Worm (Caenorhabditis elegans) whole organism, L4 larva: Measurements from ENCODE around the gene Y41C4A.6.
A peak's percentile ranks its signal among the peaks of the same experiment; 100 is the strongest.

Experiments
- F10B5.3 ChIP-seq: sonication (generic microtip); optimal IDR thresholded peaks from 2 replicates; lab custom pipeline; 2016; ENCODE audit warnings: mild to moderate bottlenecking, missing genetic modification characterization, missing compliant biosample characterization
- F26F4.8 ChIP-seq: fragments of 200-800 bp; sonication (Bioruptor generic); conservative IDR thresholded peaks from 2 replicates; pipeline ENCODE4 v1.3.6; 2022; ENCODE audit warnings: missing genetic modification characterization, missing compliant biosample characterization
- R02D3.7 ChIP-seq: fragments of 150-350 bp; sonication (generic microtip); optimal IDR thresholded peaks from 3 replicates; lab custom pipeline; 2014; ENCODE audit warnings: missing biosample characterization, missing genetic modification characterization
- ZK337.2 ChIP-seq: fragments of 200-800 bp; sonication (Bioruptor generic); IDR thresholded peaks from 2 replicates; pipeline ENCODE4 v1.3.6; 2022; ENCODE audit warnings: missing genetic modification reagents, missing genetic modification characterization, missing compliant biosample characterization
- ZK546.5 ChIP-seq, 2 experiments: sonication (generic microtip); optimal IDR thresholded peaks; 2 replicates each; lab custom pipeline; 2017; ENCODE audit warnings: missing biosample characterization in 2 of 2, missing genetic modification characterization in 2 of 2
- aha-1 ChIP-seq: fragments of 150-350 bp; peaks from one replicate; lab custom pipeline; 2014; ENCODE audit warnings: missing biosample characterization, missing genetic modification characterization
- ceh-20 ChIP-seq: fragments of 200-800 bp; sonication (Bioruptor generic); IDR thresholded peaks from 2 replicates; pipeline ENCODE4 v1.3.6; 2022; ENCODE audit warnings: missing genetic modification reagents, missing genetic modification characterization, missing compliant biosample characterization
- ceh-62 ChIP-seq: sonication (generic microtip); optimal IDR thresholded peaks from 2 replicates; lab custom pipeline; 2017; ENCODE audit warnings: missing biosample characterization, missing genetic modification characterization
- dpl-1 ChIP-seq: fragments of 150-350 bp; optimal IDR thresholded peaks from 2 replicates; lab custom pipeline; 2014; ENCODE audit warnings: missing biosample characterization, missing genetic modification reagents, missing genetic modification characterization
- duxl-1 ChIP-seq: sonication (generic microtip); optimal IDR thresholded peaks from 2 replicates; lab custom pipeline; 2016; ENCODE audit warnings: mild to moderate bottlenecking, missing genetic modification characterization, moderate library complexity, missing compliant biosample characterization; ENCODE audit not compliant: poor library complexity
- egl-43 ChIP-seq: fragments of 200-800 bp; sonication (Bioruptor generic); IDR thresholded peaks from 2 replicates; pipeline ENCODE4 v1.3.6; 2022; ENCODE audit warnings: missing genetic modification reagents, missing genetic modification characterization, missing compliant biosample characterization
- hmg-1.1 ChIP-seq: fragments of 200-800 bp; sonication (Bioruptor generic); IDR thresholded peaks from 2 replicates; pipeline ENCODE4 v1.3.6; 2022; ENCODE audit warnings: missing genetic modification reagents, missing genetic modification characterization, missing compliant biosample characterization
- lin-15B ChIP-seq: fragments of 150-350 bp; sonication (generic microtip); optimal IDR thresholded peaks from 3 replicates; lab custom pipeline; 2014; ENCODE audit warnings: missing biosample characterization, missing genetic modification characterization
- lin-39 ChIP-seq: fragments of 150-350 bp; optimal IDR thresholded peaks from 2 replicates; lab custom pipeline; 2014; ENCODE audit warnings: missing biosample characterization, missing genetic modification reagents, missing genetic modification characterization
- madf-9 ChIP-seq: fragments of 200-800 bp; sonication (Bioruptor generic); conservative IDR thresholded peaks from 2 replicates; pipeline ENCODE4 v1.3.6; 2022; ENCODE audit warnings: missing genetic modification reagents, missing genetic modification characterization, missing compliant biosample characterization
- mdt-29 ChIP-seq: fragments of 200-800 bp; sonication (Bioruptor generic); IDR thresholded peaks from 2 replicates; pipeline ENCODE4 v1.3.6; 2022; ENCODE audit warnings: missing genetic modification reagents, missing genetic modification characterization, missing compliant biosample characterization
- mes-2 ChIP-seq: sonication (generic microtip); optimal IDR thresholded peaks from 2 replicates; lab custom pipeline; 2016; ENCODE audit warnings: missing genotype, mild to moderate bottlenecking, missing genetic modification characterization, missing compliant biosample characterization; ENCODE audit not compliant: poor library complexity, severe bottlenecking
- nhr-102 ChIP-seq: sonication (generic microtip); optimal IDR thresholded peaks from 2 replicates; lab custom pipeline; 2016; ENCODE audit warnings: mild to moderate bottlenecking, missing genetic modification characterization, moderate library complexity, missing compliant biosample characterization
- nhr-28 ChIP-seq: fragments of 150-350 bp; optimal IDR thresholded peaks from 2 replicates; lab custom pipeline; 2014; ENCODE audit warnings: missing biosample characterization, missing genetic modification characterization
- nhr-48 ChIP-seq: sonication (generic microtip); optimal IDR thresholded peaks from 2 replicates; lab custom pipeline; 2016; ENCODE audit warnings: mild to moderate bottlenecking, missing genetic modification characterization, missing compliant biosample characterization
- nhr-77 ChIP-seq: fragments of 150-350 bp; optimal IDR thresholded peaks from 2 replicates; lab custom pipeline; 2014; ENCODE audit warnings: missing biosample characterization, missing genetic modification characterization
- pha-4 ChIP-seq, 2 experiments: fragments of 150-350 bp in 1 of 2; fragments of 200-800 bp in 1 of 2; sonication (Bioruptor generic) in 1 of 2; IDR thresholded peaks in 1 of 2; optimal IDR thresholded peaks in 1 of 2; 2 replicates each; pipeline versions ENCODE4 v1.3.6 to Lab custom; 2014 to 2022; ENCODE audit warnings: missing genetic modification characterization in 2 of 2, missing genetic modification reagents in 2 of 2, missing biosample characterization in 1 of 2, missing compliant biosample characterization in 1 of 2
- php-3 ChIP-seq: fragments of 200-800 bp; sonication (Bioruptor generic); IDR thresholded peaks from 2 replicates; pipeline ENCODE4 v1.3.6; 2022; ENCODE audit warnings: missing genetic modification reagents, missing genetic modification characterization, missing compliant biosample characterization
- saeg-2 ChIP-seq: fragments of 200-800 bp; sonication (Bioruptor generic); IDR thresholded peaks from 2 replicates; pipeline ENCODE4 v1.3.6; 2022; ENCODE audit warnings: missing genetic modification reagents, missing genetic modification characterization, missing compliant biosample characterization
- set-16 ChIP-seq: fragments of 200-800 bp; sonication (Bioruptor generic); IDR thresholded peaks from 2 replicates; pipeline ENCODE4 v1.3.6; 2022; ENCODE audit warnings: missing genetic modification reagents, missing genetic modification characterization, missing compliant biosample characterization
- spr-1 ChIP-seq: sonication (generic microtip); optimal IDR thresholded peaks from 2 replicates; lab custom pipeline; 2016; ENCODE audit warnings: mild to moderate bottlenecking, missing genetic modification characterization, missing compliant biosample characterization
- tag-97 ChIP-seq: fragments of 200-800 bp; sonication (Bioruptor generic); IDR thresholded peaks from 2 replicates; pipeline ENCODE4 v1.3.6; 2022; ENCODE audit warnings: missing genetic modification characterization, missing compliant biosample characterization
- unc-130 ChIP-seq: sonication (generic microtip); optimal IDR thresholded peaks from 2 replicates; lab custom pipeline; 2016; ENCODE audit warnings: missing genetic modification reagents, missing genetic modification characterization, missing compliant biosample characterization
- unc-62 ChIP-seq, 3 experiments: fragments of 150-350 bp in 1 of 3; sonication (generic microtip); optimal IDR thresholded peaks in 2 of 3; peaks in 1 of 3; 1 replicate in 1 of 3; 2 replicates in 2 of 3; lab custom pipeline; 2014 to 2017; ENCODE audit warnings: missing biosample characterization in 3 of 3, missing genetic modification characterization in 3 of 3, missing genetic modification reagents in 3 of 3, missing genotype in 1 of 3
- zfp-3 ChIP-seq: fragments of 200-800 bp; sonication (Bioruptor generic); conservative IDR thresholded peaks from 2 replicates; pipeline ENCODE4 v1.3.6; 2022; ENCODE audit warnings: missing genetic modification reagents, missing genetic modification characterization, missing compliant biosample characterization
- zip-11 ChIP-seq: fragments of 200-800 bp; sonication (Bioruptor generic); IDR thresholded peaks from 2 replicates; pipeline ENCODE4 v1.3.6; 2022; ENCODE audit warnings: missing genetic modification characterization, missing compliant biosample characterization
- zip-2 ChIP-seq: fragments of 150-350 bp; optimal IDR thresholded peaks from 2 replicates; lab custom pipeline; 2014; ENCODE audit warnings: missing biosample characterization, missing genetic modification characterization
- ztf-7 ChIP-seq: fragments of 150-350 bp; optimal IDR thresholded peaks from 2 replicates; lab custom pipeline; 2014; ENCODE audit warnings: missing biosample characterization, missing genetic modification characterization

The Y41C4A.6 gene

DNA sequence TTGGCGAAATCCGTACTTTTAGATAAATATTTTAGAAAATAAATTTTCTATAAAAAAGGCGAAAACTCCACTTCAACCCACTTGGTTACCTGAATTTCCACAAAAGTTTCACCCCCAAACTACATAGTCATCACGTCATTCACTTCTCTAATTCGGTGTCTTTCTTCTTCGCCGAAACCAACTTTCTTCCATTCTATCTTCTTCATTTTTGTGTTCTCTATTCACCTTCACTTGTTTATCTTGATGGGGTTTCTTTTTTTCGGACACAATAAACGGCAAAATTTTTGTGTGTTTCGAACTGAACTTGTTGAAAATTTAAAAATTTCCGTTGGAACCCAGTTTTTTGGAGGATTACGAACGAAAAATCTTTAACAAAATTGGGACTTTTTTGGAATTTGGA is 29.6 kb upstream of the Y41C4A.6 start:
- TF ChIP-seq nhr-28 (tag; lab: Kevin White, UChicago), result peak; percentile 26
- TF ChIP-seq zip-2 (tag; lab: Kevin White, UChicago), result no peak
- TF ChIP-seq unc-62 (GFP tag; optimal IDR thresholded peaks at IDR 0.05 in 1 of 2; lab: Kevin White, UChicago), result peak in 1 of 2 experiments; percentile 11
- TF ChIP-seq unc-62 (tag; optimal IDR thresholded peaks at IDR 0.05; lab: Kevin White, UChicago), result no peak
- no peak for TF ChIP-seq ceh-20 (GFP tag; lab: Robert Waterston, UW)
- no peak for TF ChIP-seq mes-2
- TF ChIP-seq aha-1 (tag; lab: Kevin White, UChicago), result peak; percentile 38

DNA sequence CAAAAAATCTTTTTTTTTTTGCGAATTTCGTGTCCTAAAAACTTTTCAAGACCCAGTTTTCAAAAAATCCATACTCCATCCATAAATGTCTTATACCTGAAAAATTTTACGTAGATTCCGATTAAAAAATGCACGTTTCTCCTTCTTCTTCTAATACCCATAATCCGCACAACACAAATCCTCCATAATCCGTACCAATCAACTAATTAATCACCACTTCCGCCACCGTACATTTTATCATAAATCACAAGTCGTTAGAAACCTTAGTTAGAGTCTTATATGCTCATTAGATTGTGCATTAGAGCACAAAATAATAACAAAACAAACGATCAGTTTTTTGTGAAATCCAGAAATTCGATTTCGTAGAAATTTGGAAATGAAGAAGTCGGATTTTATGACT is 27.4 kb upstream of the Y41C4A.6 start:
- TF ChIP-seq egl-43 (no peak), aha-1 (tag; lab: Kevin White, UChicago) (peak; percentile 84)
- TF ChIP-seq, all 104 proteins: peak for 1

ce11 chrIII:11680514-11680913 is 15.9 kb upstream of the Y41C4A.6 start:
- TF ChIP-seq php-3 (no peak), aha-1 (tag; lab: Kevin White, UChicago) (peak; percentile 95), zip-2 (tag; lab: Kevin White, UChicago) (no peak)

DNA sequence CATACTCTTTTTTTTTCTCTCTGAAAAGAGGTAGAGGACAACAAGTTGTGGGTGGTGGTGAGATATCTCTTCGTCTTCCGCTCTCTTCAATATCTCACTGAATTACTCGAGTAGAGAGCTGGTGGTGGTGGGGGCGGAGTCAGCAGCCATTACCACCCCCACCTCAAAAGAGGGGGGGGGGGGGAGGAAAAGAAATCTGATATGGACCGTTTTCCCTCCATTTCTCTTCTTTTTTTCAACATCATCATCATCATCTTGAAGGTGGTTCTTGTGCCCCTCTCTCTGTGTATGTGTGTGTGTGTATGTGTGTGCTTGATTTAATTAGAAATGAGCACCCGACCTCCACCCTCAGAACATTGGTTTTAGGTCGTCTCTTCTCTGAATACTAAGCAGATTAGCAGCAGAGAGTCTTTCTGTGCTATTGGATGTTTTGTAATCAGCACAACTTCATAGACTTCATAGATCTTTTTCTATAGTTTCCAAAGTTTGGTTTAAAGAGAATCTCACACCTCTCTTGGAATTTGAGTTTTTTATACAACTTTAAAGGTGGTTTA is 14.8 kb upstream of the Y41C4A.6 start:
- TF ChIP-seq unc-130, result no peak
- no peak for TF ChIP-seq R02D3.7 (tag; lab: Kevin White, UChicago)
- TF ChIP-seq zip-2 (tag; lab: Kevin White, UChicago), result no peak
- TF ChIP-seq pha-4 (GFP tag; IDR thresholded peaks at IDR 0.05; lab: Robert Waterston, UW), result no peak
- TF ChIP-seq pha-4 (tag; optimal IDR thresholded peaks at IDR 0.05; lab: Kevin White, UChicago), result no peak
- TF ChIP-seq hmg-1.1, result no peak
- TF ChIP-seq ztf-7, result no peak
- peak; percentile 37 for TF ChIP-seq set-16 (GFP tag; lab: Robert Waterston, UW)
- no peak for TF ChIP-seq F26F4.8 (GFP tag; lab: Robert Waterston, UW)
- TF ChIP-seq nhr-102 (tag; lab: Kevin White, UChicago), result no peak
- TF ChIP-seq lin-39 (tag; lab: Kevin White, UChicago), result no peak
- peak; percentile 68; the same call in 1 of the 2 replicates for TF ChIP-seq egl-43
- no peak for TF ChIP-seq dpl-1 (GFP tag; lab: Kevin White, UChicago)
- TF ChIP-seq nhr-48 (tag; lab: Kevin White, UChicago), result no peak
- no peak for TF ChIP-seq spr-1 (tag; lab: Kevin White, UChicago)
- no peak for TF ChIP-seq duxl-1 (tag; lab: Kevin White, UChicago)
- TF ChIP-seq saeg-2 (GFP tag; lab: Robert Waterston, UW), result no peak
- no peak for TF ChIP-seq lin-15B
- no peak for TF ChIP-seq tag-97
- no peak for TF ChIP-seq mdt-29 (GFP tag; lab: Robert Waterston, UW)
- TF ChIP-seq ZK546.5 (tag; optimal IDR thresholded peaks at IDR 0.05; lab: Kevin White, UChicago), result no peak
- no peak for TF ChIP-seq php-3
- TF ChIP-seq ZK337.2 (GFP tag; lab: Robert Waterston, UW), result peak; percentile 67; the same call in 1 of the 2 replicates
- TF ChIP-seq F10B5.3 (tag; lab: Kevin White, UChicago), result no peak
- no peak for TF ChIP-seq nhr-77

- no peak for TF ChIP-seq zip-11 (GFP tag; lab: Robert Waterston, UW)
- no peak for TF ChIP-seq madf-9 (GFP tag; lab: Robert Waterston, UW)
- TF ChIP-seq unc-62 (GFP tag; optimal IDR thresholded peaks at IDR 0.05 in 1 of 2; lab: Kevin White, UChicago), result peak in 1 of 2 experiments; percentile 5
- no peak for TF ChIP-seq unc-62 (tag; optimal IDR thresholded peaks at IDR 0.05; lab: Kevin White, UChicago)
- TF ChIP-seq egl-43, result peak; percentile 32; the same call in 1 of the 2 replicates
- TF ChIP-seq zfp-3 (GFP tag; lab: Robert Waterston, UW), result no peak
- TF ChIP-seq set-16 (GFP tag; lab: Robert Waterston, UW), result peak; percentile 88
- TF ChIP-seq ceh-62 (tag; lab: Kevin White, UChicago), result no peak
- TF ChIP-seq, all 104 proteins: peak for 3
Observed at ce11 chrIII:11683038-11683437, 13.3 kb upstream of the Y41C4A.6 start.
